Worm (Caenorhabditis elegans) whole organism, early embryonic: ENCODE results near the gene B0432.7.

ENCODE experiments used
- ama-1 ChIP-seq: fragments of 150-350 bp; optimal IDR thresholded peaks from 2 replicates; lab custom pipeline; 2014
- ceh-13 ChIP-seq: fragments of 200-800 bp; sonication (Bioruptor generic); optimal IDR thresholded peaks from 2 replicates; lab custom pipeline; 2018; ENCODE audit warnings: mild to moderate bottlenecking, missing genetic modification characterization, missing compliant biosample characterization
- flt-1 ChIP-seq: fragments of 200-800 bp; sonication (Bioruptor generic); IDR thresholded peaks from 2 replicates; pipeline ENCODE4 v1.3.6; 2022; ENCODE audit warnings: missing genetic modification characterization, missing compliant biosample characterization
- hnd-1 ChIP-seq: sonication (generic microtip); optimal IDR thresholded peaks from 2 replicates; lab custom pipeline; 2016; ENCODE audit warnings: missing genetic modification characterization, missing compliant biosample characterization
- sea-1 ChIP-seq: fragments of 200-800 bp; sonication (Bioruptor generic); conservative IDR thresholded peaks from 2 replicates; pipeline ENCODE4 v1.3.6; 2022; ENCODE audit warnings: missing genetic modification characterization, missing compliant biosample characterization
- tbx-11 ChIP-seq: fragments of 200-800 bp; sonication (Bioruptor generic); IDR thresholded peaks from 2 replicates; pipeline ENCODE4 v1.3.6; 2022; ENCODE audit warnings: missing genetic modification characterization, missing compliant biosample characterization
- tbx-37 ChIP-seq: fragments of 200-800 bp; sonication (Bioruptor generic); conservative IDR thresholded peaks from 2 replicates; pipeline ENCODE4 v1.3.6; 2022; ENCODE audit warnings: missing genetic modification reagents, missing genetic modification characterization, missing compliant biosample characterization
- tra-4 ChIP-seq: sonication (generic microtip); optimal IDR thresholded peaks from 2 replicates; lab custom pipeline; 2017; ENCODE audit warnings: missing genetic modification characterization, missing compliant biosample characterization

DNA sequence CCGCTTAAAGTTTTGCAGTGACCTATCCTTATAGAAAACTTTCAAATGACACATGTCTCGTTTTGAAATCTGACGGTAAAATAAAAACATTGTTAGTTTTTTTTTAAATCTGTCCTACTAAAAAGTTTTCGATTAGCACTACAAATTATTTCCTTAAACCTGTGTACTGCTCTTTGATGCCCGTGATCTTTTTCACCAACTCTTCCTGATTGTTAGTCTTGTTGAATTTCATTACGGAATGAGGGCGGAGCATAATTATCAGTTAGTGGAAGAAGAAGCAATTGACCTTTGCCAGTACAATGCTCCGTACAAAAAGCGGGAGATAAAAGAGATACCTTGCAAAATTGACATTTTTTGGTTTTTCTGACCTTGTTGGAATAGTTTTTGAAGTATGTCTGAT is 33.4 kb upstream of the B0432.7 start, which contains the start of gene K01A2.4:
- TF ChIP-seq hnd-1 (no peak), tra-4 (tag; lab: Kevin White, UChicago) (no peak), flt-1 (GFP tag; lab: Robert Waterston, UW) (no peak), ama-1 (lab: Kevin White, UChicago) (no peak), ceh-13 (GFP tag; lab: Kevin White, UChicago) (no peak), tbx-11 (no peak), tbx-37 (no peak), sea-1 (GFP tag; lab: Robert Waterston, UW) (no peak)
